Worm (Caenorhabditis elegans): ENCODE measurements around the gene C23H5.8.

ce11 chrIV:2137478-2137877 is 24.3 kb upstream of the C23H5.8 start:
- TF ChIP-seq snpc-4 (tag; optimal IDR thresholded peaks at IDR 0.05) (no peak), nhr-237 (tag; optimal IDR thresholded peaks at IDR 0.05) (no peak), zag-1 (tag; optimal IDR thresholded peaks at IDR 0.05) (no peak), unc-62 (GFP tag; optimal IDR thresholded peaks at IDR 0.05) (no peak), skn-1 (tag; optimal IDR thresholded peaks at IDR 0.05) (no peak)

Measured in whole organism, L2 larva.